Fruit fly (Drosophila melanogaster) whole organism, embryonic: ENCODE measurements around the gene CG10948.

ENCODE experiments used
- ATbp ChIP-seq: fragments of 200-800 bp; sonication (Bioruptor generic); optimal IDR thresholded peaks from 2 replicates; lab custom pipeline; 2017; ENCODE audit warnings: missing biosample characterization, mild to moderate bottlenecking, missing genetic modification characterization, missing genetic modification reagents
- CG12071 ChIP-seq: fragments of 200-800 bp; sonication (Bioruptor generic); optimal IDR thresholded peaks from 3 replicates; lab custom pipeline; 2018; ENCODE audit warnings: missing biosample characterization, mild to moderate bottlenecking, missing genetic modification characterization
- CG1233 ChIP-seq: fragments of 200-800 bp; sonication (Bioruptor generic); optimal IDR thresholded peaks from 4 replicates; lab custom pipeline; 2018; ENCODE audit warnings: missing biosample characterization, mild to moderate bottlenecking, missing genetic modification characterization
- CG14441 ChIP-seq: fragments of 200-800 bp; sonication (Bioruptor generic); IDR thresholded peaks from 2 replicates; pipeline ENCODE4 v1.3.6; 2022; ENCODE audit warnings: missing biosample characterization, missing genetic modification characterization
- CG16863 ChIP-seq: fragments of 200-800 bp; sonication (Bioruptor generic); optimal IDR thresholded peaks from 3 replicates; lab custom pipeline; 2016; ENCODE audit warnings: missing biosample characterization, missing genetic modification characterization
- CG17361 ChIP-seq: fragments of 200-800 bp; sonication (Bioruptor generic); IDR thresholded peaks from 3 replicates; pipeline ENCODE4 v1.3.6; 2022; ENCODE audit warnings: missing biosample characterization, missing genetic modification characterization
- CG18262 ChIP-seq: fragments of 200-800 bp; optimal IDR thresholded peaks from 3 replicates; lab custom pipeline; 2019; ENCODE audit warnings: missing biosample characterization, mild to moderate bottlenecking, missing genetic modification characterization, moderate library complexity
- CG18599 ChIP-seq: fragments of 200-800 bp; sonication (Bioruptor generic); optimal IDR thresholded peaks from 3 replicates; lab custom pipeline; 2017; ENCODE audit warnings: missing biosample characterization, missing genetic modification characterization, mild to moderate bottlenecking, moderate library complexity, missing genetic modification reagents
- CG2120 ChIP-seq: fragments of 200-800 bp; sonication (Bioruptor generic); optimal IDR thresholded peaks from 3 replicates; lab custom pipeline; 2016; ENCODE audit warnings: missing biosample characterization, missing genetic modification characterization
- CG30403 ChIP-seq: fragments of 200-800 bp; sonication (Bioruptor generic); optimal IDR thresholded peaks from 3 replicates; lab custom pipeline; 2016; ENCODE audit warnings: missing biosample characterization, missing genetic modification characterization
- CG5180 ChIP-seq: fragments of 200-800 bp; sonication (Bioruptor generic); optimal IDR thresholded peaks from 3 replicates; lab custom pipeline; 2017; ENCODE audit warnings: missing biosample characterization, missing genetic modification characterization, mild to moderate bottlenecking, moderate library complexity, missing genetic modification reagents
- CG7839 ChIP-seq: fragments of 200-800 bp; sonication (Bioruptor generic); optimal IDR thresholded peaks from 3 replicates; lab custom pipeline; 2018; ENCODE audit warnings: missing biosample characterization, mild to moderate bottlenecking, missing genetic modification characterization, moderate library complexity
- CG8290 ChIP-seq, 3 experiments: fragments of 200-800 bp; sonication (Bioruptor generic); optimal IDR thresholded peaks; 2 replicates each; lab custom pipeline; 2016 to 2019; ENCODE audit warnings: missing biosample characterization in 3 of 3, missing genetic modification characterization in 3 of 3, mild to moderate bottlenecking in 2 of 3, moderate library complexity in 1 of 3
- CG8765 ChIP-seq: fragments of 200-800 bp; sonication (Bioruptor generic); IDR thresholded peaks from 2 replicates; pipeline ENCODE4 v1.3.6; 2022; ENCODE audit warnings: missing biosample characterization, missing genetic modification characterization
- CG9727 ChIP-seq: fragments of 200-800 bp; sonication (Bioruptor generic); optimal IDR thresholded peaks from 3 replicates; lab custom pipeline; 2017; ENCODE audit warnings: missing biosample characterization, mild to moderate bottlenecking, missing genetic modification characterization
- D19B ChIP-seq: fragments of 200-800 bp; sonication (Bioruptor generic); optimal IDR thresholded peaks from 2 replicates; lab custom pipeline; 2017; ENCODE audit warnings: missing biosample characterization, mild to moderate bottlenecking, missing genetic modification characterization
- Dad ChIP-seq: fragments of 200-800 bp; sonication (Bioruptor generic); optimal IDR thresholded peaks from 3 replicates; lab custom pipeline; 2016; ENCODE audit warnings: missing biosample characterization, missing genetic modification characterization
- Dref ChIP-seq: fragments of 200-800 bp; sonication (Bioruptor generic); IDR thresholded peaks from 2 replicates; pipeline ENCODE4 v1.3.6; 2022; ENCODE audit warnings: missing biosample characterization, missing genetic modification characterization
- Ets65A ChIP-seq: fragments of 200-800 bp; sonication (Bioruptor generic); peaks from one replicate; lab custom pipeline; 2016; ENCODE audit warnings: missing biosample characterization, missing genetic modification characterization
- HLH54F ChIP-seq: fragments of 200-800 bp; sonication (Bioruptor generic); optimal IDR thresholded peaks from 3 replicates; lab custom pipeline; 2016; ENCODE audit warnings: missing biosample characterization, missing genetic modification characterization
- Hr51 ChIP-seq, 2 experiments: fragments of 200-800 bp; sonication (Bioruptor generic); optimal IDR thresholded peaks; 2 replicates in 1 of 2; 3 replicates in 1 of 2; lab custom pipeline; 2016 to 2018; ENCODE audit warnings: missing biosample characterization in 2 of 2, missing genetic modification characterization in 2 of 2, mild to moderate bottlenecking in 1 of 2, moderate library complexity in 1 of 2
- Hr78 ChIP-seq, 2 experiments: fragments of 200-800 bp in 1 of 2; fragments of >200 bp in 1 of 2; sonication (Bioruptor generic) in 1 of 2; optimal IDR thresholded peaks; 2 replicates each; lab custom pipeline; 2017 to 2019; ENCODE audit warnings: missing biosample characterization in 2 of 2, missing genetic modification characterization in 2 of 2, mild to moderate bottlenecking in 1 of 2, moderate library complexity in 1 of 2
- Hsf ChIP-seq: fragments of 200-800 bp; sonication (Bioruptor generic); optimal IDR thresholded peaks from 3 replicates; lab custom pipeline; 2016; ENCODE audit warnings: missing biosample characterization, missing genetic modification characterization
- MTF-1 ChIP-seq: fragments of 200-800 bp; sonication (Bioruptor generic); optimal IDR thresholded peaks from 2 replicates; lab custom pipeline; 2018; ENCODE audit warnings: missing biosample characterization, mild to moderate bottlenecking, missing genetic modification characterization, borderline replicate concordance
- Meics ChIP-seq: fragments of 200-800 bp; sonication (Bioruptor generic); optimal IDR thresholded peaks from 2 replicates; lab custom pipeline; 2017; ENCODE audit warnings: missing biosample characterization, mild to moderate bottlenecking, missing genetic modification characterization
- Nf-YC ChIP-seq: fragments of 200-800 bp; optimal IDR thresholded peaks from 3 replicates; lab custom pipeline; 2019; ENCODE audit warnings: missing biosample characterization, mild to moderate bottlenecking, missing genetic modification characterization, moderate library complexity
- NfI ChIP-seq: fragments of 200-800 bp; sonication (Bioruptor generic); optimal IDR thresholded peaks from 3 replicates; lab custom pipeline; 2018; ENCODE audit warnings: missing biosample characterization, mild to moderate bottlenecking, missing genetic modification characterization, moderate library complexity
- Sox100B ChIP-seq: fragments of 200-800 bp; sonication (Bioruptor generic); optimal IDR thresholded peaks from 3 replicates; lab custom pipeline; 2018; ENCODE audit warnings: missing biosample characterization, mild to moderate bottlenecking, missing genetic modification characterization
- Sox102F ChIP-seq: fragments of 200-800 bp; sonication (Bioruptor generic); optimal IDR thresholded peaks from 2 replicates; lab custom pipeline; 2018; ENCODE audit warnings: missing biosample characterization, mild to moderate bottlenecking, missing genetic modification characterization, moderate library complexity
- Xrp1 ChIP-seq: fragments of 200-800 bp; sonication (Bioruptor generic); IDR thresholded peaks from 2 replicates; pipeline ENCODE4 v1.3.6; 2022; ENCODE audit warnings: missing biosample characterization, missing genetic modification characterization
- bab2 ChIP-seq: fragments of 200-800 bp; sonication (Bioruptor generic); optimal IDR thresholded peaks from 2 replicates; lab custom pipeline; 2016; ENCODE audit warnings: missing biosample characterization, missing genetic modification characterization
- chm ChIP-seq: fragments of 200-800 bp; sonication (Bioruptor generic); IDR thresholded peaks from 2 replicates; pipeline ENCODE4 v1.3.6; 2022; ENCODE audit warnings: missing biosample characterization, missing genetic modification characterization
- ci ChIP-seq: fragments of 200-800 bp; sonication (Bioruptor generic); IDR thresholded peaks from 3 replicates; pipeline ENCODE4 v1.3.6; 2022; ENCODE audit warnings: missing biosample characterization, missing genetic modification characterization
- dimm ChIP-seq: fragments of 200-800 bp; sonication (Bioruptor generic); IDR thresholded peaks from 2 replicates; pipeline ENCODE4 v1.3.6; 2022; ENCODE audit warnings: missing biosample characterization, missing genetic modification characterization
- eve ChIP-seq, 2 experiments: fragments of >200 bp; optimal IDR thresholded peaks; 2 replicates each; lab custom pipeline; 2017; ENCODE audit warnings: missing biosample characterization in 2 of 2, missing genetic modification characterization in 2 of 2
- fd96Cb ChIP-seq: fragments of 200-800 bp; sonication (Bioruptor generic); optimal IDR thresholded peaks from 2 replicates; lab custom pipeline; 2018; ENCODE audit warnings: missing biosample characterization, mild to moderate bottlenecking, missing genetic modification characterization, moderate library complexity
- gem ChIP-seq: fragments of 200-800 bp; sonication (Bioruptor generic); optimal IDR thresholded peaks from 2 replicates; lab custom pipeline; 2019; ENCODE audit warnings: missing biosample characterization, mild to moderate bottlenecking, missing genetic modification characterization, moderate library complexity
- grn ChIP-seq: fragments of 200-800 bp; sonication (Bioruptor generic); optimal IDR thresholded peaks from 3 replicates; lab custom pipeline; 2017; ENCODE audit warnings: missing biosample characterization, missing genetic modification characterization
- gsb-n ChIP-seq: fragments of 200-800 bp; sonication (Bioruptor generic); optimal IDR thresholded peaks from 3 replicates; lab custom pipeline; 2018; ENCODE audit warnings: missing biosample characterization, mild to moderate bottlenecking, missing genetic modification characterization
- jumu ChIP-seq: fragments of 200-800 bp; sonication (Bioruptor generic); optimal IDR thresholded peaks from 3 replicates; lab custom pipeline; 2016; ENCODE audit warnings: missing biosample characterization, missing genetic modification characterization
- kah ChIP-seq: fragments of 200-800 bp; sonication (Bioruptor generic); optimal IDR thresholded peaks from 2 replicates; lab custom pipeline; 2018; ENCODE audit warnings: missing biosample characterization, mild to moderate bottlenecking, missing genetic modification characterization
- lab ChIP-seq: fragments of 200-800 bp; sonication (Bioruptor generic); optimal IDR thresholded peaks from 3 replicates; lab custom pipeline; 2017; ENCODE audit warnings: missing biosample characterization, missing genetic modification characterization, mild to moderate bottlenecking, moderate library complexity, missing genetic modification reagents
- lola ChIP-seq, 3 experiments: fragments of >200 bp in 2 of 3; fragments of 200-800 bp in 1 of 3; sonication (Bioruptor generic) in 1 of 3; optimal IDR thresholded peaks; 2 replicates each; lab custom pipeline; 2017 to 2019; ENCODE audit warnings: missing biosample characterization in 3 of 3, missing genetic modification characterization in 3 of 3, mild to moderate bottlenecking in 1 of 3, moderate library complexity in 1 of 3
- nmo ChIP-seq: fragments of 200-800 bp; sonication (Bioruptor generic); optimal IDR thresholded peaks from 2 replicates; lab custom pipeline; 2018; ENCODE audit warnings: missing biosample characterization, mild to moderate bottlenecking, missing genetic modification characterization, moderate library complexity
- org-1 ChIP-seq: fragments of 200-800 bp; sonication (Bioruptor generic); optimal IDR thresholded peaks from 2 replicates; lab custom pipeline; 2017; ENCODE audit warnings: missing biosample characterization, missing genetic modification characterization
- row ChIP-seq: fragments of 200-800 bp; sonication (Bioruptor generic); IDR thresholded peaks from 3 replicates; pipeline ENCODE4 v1.3.6; 2022; ENCODE audit warnings: missing biosample characterization, missing genetic modification characterization
- sens ChIP-seq: fragments of 200-800 bp; sonication (Bioruptor generic); peaks from one replicate; lab custom pipeline; 2016; ENCODE audit warnings: missing biosample characterization, missing genetic modification characterization
- ssp ChIP-seq: fragments of 200-800 bp; sonication (Bioruptor generic); IDR thresholded peaks from 2 replicates; pipeline ENCODE4 v1.3.6; 2022; ENCODE audit warnings: missing biosample characterization, missing genetic modification characterization
- wek ChIP-seq: fragments of 200-800 bp; sonication (Bioruptor generic); optimal IDR thresholded peaks from 3 replicates; lab custom pipeline; 2018; ENCODE audit warnings: missing biosample characterization, mild to moderate bottlenecking, missing genetic modification characterization, moderate library complexity

Gene CG10948

dm6 chr3L:12798795-12799311 is 51.1 kb downstream of the CG10948 start (continued):
- TF ChIP-seq sens (GFP tag; lab: Kevin White, UChicago) (peak; percentile 78), CG14441 (0 out of 2 replicates have a peak, but pooled peaks have one; percentile 6), NfI (GFP tag; lab: Kevin White, UChicago) (peak; percentile 24), Dref (GFP tag; lab: Robert Waterston, UW) (no peak), CG8765 (GFP tag; lab: Robert Waterston, UW) (no peak), grn (GFP tag; lab: Kevin White, UChicago) (peak; percentile 35), CG16863 (GFP tag; lab: Kevin White, UChicago) (peak; percentile 13), ssp (no peak), chm (GFP tag; lab: Robert Waterston, UW) (peak; percentile 20; the same call in 1 of the 2 replicates), eve (GFP tag; optimal IDR thresholded peaks at IDR 0.05; lab: Kevin White, UChicago) (peak in 1 of 2 experiments; percentile 67), CG5180 (GFP tag; lab: Kevin White, UChicago) (peak; percentile 32), MTF-1 (GFP tag; lab: Kevin White, UChicago) (peak; percentile 25), Dad (peak; percentile 15), CG17361 (GFP tag; lab: Robert Waterston, UW) (peak; percentile 37; the same call in 1 of the 3 replicates), ATbp (GFP tag; lab: Kevin White, UChicago) (peak; percentile 62), Ets65A (GFP tag; lab: Kevin White, UChicago) (peak; percentile 88), Nf-YC (tag; lab: Kevin White, UChicago) (no peak), row (GFP tag; lab: Robert Waterston, UW) (peak; percentile 74), gem (peak; percentile 41), Hr78 (GFP tag; optimal IDR thresholded peaks at IDR 0.05; lab: Kevin White, UChicago) (peak in 1 of 2 experiments; percentile 16), CG2120 (GFP tag; lab: Kevin White, UChicago) (peak; percentile 7), lola (GFP tag; optimal IDR thresholded peaks at IDR 0.05; lab: Kevin White, UChicago) (peak in 1 of 3 experiments; percentile 16), CG7839 (peak; percentile 7), CG1233 (GFP tag; lab: Kevin White, UChicago) (peak; percentile 3), wek (peak; percentile 37), fd96Cb (tag; lab: Kevin White, UChicago) (peak; percentile 1), Hsf (GFP tag; lab: Kevin White, UChicago) (peak; percentile 10), gsb-n (no peak), CG9727 (GFP tag; lab: Kevin White, UChicago) (peak; percentile 23), ci (GFP tag; lab: Robert Waterston, UW) (0 out of 3 replicates have a peak, but pooled peaks have one; percentile 35), dimm (GFP tag; lab: Robert Waterston, UW) (no peak), org-1 (GFP tag; lab: Kevin White, UChicago) (peak; percentile 5), Meics (GFP tag; lab: Kevin White, UChicago) (peak; percentile 21), Xrp1 (GFP tag; lab: Robert Waterston, UW) (peak; percentile 43; the same call in 1 of the 2 replicates), HLH54F (peak; percentile 16), CG18599 (GFP tag; lab: Kevin White, UChicago) (peak; percentile 51), CG12071 (GFP tag; lab: Kevin White, UChicago) (peak; percentile 6), D19B (peak; percentile 87), Hr51 (GFP tag; optimal IDR thresholded peaks at IDR 0.05; lab: Kevin White, UChicago) (peak in 1 of 2 experiments; percentile 18), CG18262 (tag; lab: Kevin White, UChicago) (peak; percentile 35), CG8290 (GFP tag; optimal IDR thresholded peaks at IDR 0.05; lab: Kevin White, UChicago) (no peak), CG8290 (tag; optimal IDR thresholded peaks at IDR 0.05; lab: Kevin White, UChicago) (peak in 1 of 2 experiments; percentile 16), lab (GFP tag; lab: Kevin White, UChicago) (peak; percentile 33), jumu (GFP tag; lab: Kevin White, UChicago) (peak; percentile 12), nmo (GFP tag; lab: Kevin White, UChicago) (peak; percentile 16), Sox100B (GFP tag; lab: Kevin White, UChicago) (peak; percentile 35), bab2 (GFP tag; lab: Kevin White, UChicago) (no peak), CG30403 (GFP tag; lab: Kevin White, UChicago) (peak; percentile 7), Sox102F (peak; percentile 48), kah (no peak)
